Worm (Caenorhabditis elegans) whole organism, midembryonic: ENCODE data around the gene sru-17.

Source experiments
- flt-1 ChIP-seq: fragments of 200-800 bp; sonication (Bioruptor generic); IDR thresholded peaks from 2 replicates; pipeline ENCODE4 v1.3.6; 2022; ENCODE audit warnings: missing genetic modification characterization, missing compliant biosample characterization
- klf-2 ChIP-seq: fragments of 200-800 bp; sonication (Bioruptor generic); conservative IDR thresholded peaks from 2 replicates; pipeline ENCODE4 v1.3.6; 2022; ENCODE audit warnings: missing genetic modification reagents, missing genetic modification characterization, missing compliant biosample characterization

- TF ChIP-seq klf-2 (GFP tag; lab: Robert Waterston, UW): no peak
- TF ChIP-seq flt-1 (GFP tag; lab: Robert Waterston, UW): no peak
These were observed 42.1 kb upstream of the sru-17 start, which contains the start of gene C25G4.8 for ce11 chrIV:12463370-12463769.
